Worm (Caenorhabditis elegans) whole organism, L4/young adult: ENCODE results near the gene hch-1.

Source experiments
- W03F9.2 ChIP-seq: fragments of 150-350 bp; optimal IDR thresholded peaks from 2 replicates; lab custom pipeline; 2014; ENCODE audit warnings: missing biosample characterization, missing genetic modification characterization
- dao-5 ChIP-seq: sonication (generic microtip); optimal IDR thresholded peaks from 2 replicates; lab custom pipeline; 2016; ENCODE audit warnings: missing genotype, missing genetic modification characterization, moderate library complexity, missing compliant biosample characterization
- him-1 ChIP-seq: sonication (generic microtip); optimal IDR thresholded peaks from 2 replicates; lab custom pipeline; 2016; ENCODE audit warnings: missing genotype, missing genetic modification reagents, missing genetic modification characterization, missing compliant biosample characterization

DNA sequence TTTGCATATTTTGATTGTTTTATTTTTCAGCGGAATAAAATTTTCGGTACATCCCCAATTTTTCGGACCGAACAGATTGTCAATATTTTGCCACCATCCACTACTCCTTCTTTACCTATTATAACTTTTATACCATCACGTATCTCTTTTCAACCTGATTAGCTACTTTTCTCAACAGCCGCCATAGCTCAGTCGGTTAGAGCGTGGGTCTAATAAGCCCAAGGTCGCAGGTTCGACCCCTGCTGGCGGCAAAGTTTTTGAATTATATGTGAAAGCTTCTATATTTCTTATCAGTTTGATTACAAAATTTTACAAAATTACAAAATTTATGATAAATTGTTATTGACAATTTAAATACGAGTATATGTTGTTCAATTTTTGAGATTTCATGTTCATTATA is 20.8 kb downstream of the hch-1 start:
- no peak for TF ChIP-seq W03F9.2 (tag; lab: Kevin White, UChicago)
- TF ChIP-seq him-1 (tag; lab: Kevin White, UChicago): no peak
- TF ChIP-seq dao-5 (tag; lab: Kevin White, UChicago): no peak
